Fruit fly (Drosophila melanogaster) whole organism, prepupa: ENCODE results near the gene Pvr.

ENCODE experiments used
- CG10631 ChIP-seq: fragments of 200-800 bp; sonication (Bioruptor generic); optimal IDR thresholded peaks from 2 replicates; lab custom pipeline; 2016; ENCODE audit warnings: missing biosample characterization, missing genetic modification characterization
- CG10669 ChIP-seq: fragments of 200-800 bp; sonication (Bioruptor generic); optimal IDR thresholded peaks from 3 replicates; lab custom pipeline; 2018; ENCODE audit warnings: missing biosample characterization, mild to moderate bottlenecking, missing genetic modification characterization, moderate library complexity
- CG11294 ChIP-seq: fragments of 200-800 bp; sonication (Bioruptor generic); IDR thresholded peaks from 2 replicates; pipeline ENCODE4 v1.3.6; 2022; ENCODE audit warnings: missing biosample characterization, missing genetic modification characterization
- CG11762 ChIP-seq: fragments of 200-800 bp; sonication (Bioruptor generic); optimal IDR thresholded peaks from 3 replicates; lab custom pipeline; 2016; ENCODE audit warnings: missing biosample characterization, missing genetic modification characterization; ENCODE audit not compliant: insufficient read depth
- CG15336 ChIP-seq: fragments of 200-800 bp; sonication (Bioruptor generic); IDR thresholded peaks from 2 replicates; pipeline ENCODE4 v1.3.6; 2022; ENCODE audit warnings: missing biosample characterization, missing genetic modification characterization
- CG1621 ChIP-seq: fragments of 200-800 bp; sonication (Bioruptor generic); optimal IDR thresholded peaks from 3 replicates; lab custom pipeline; 2018; ENCODE audit warnings: missing biosample characterization, mild to moderate bottlenecking, missing genetic modification characterization
- CG16779 ChIP-seq: fragments of 200-800 bp; sonication (Bioruptor generic); optimal IDR thresholded peaks from 3 replicates; lab custom pipeline; 2017; ENCODE audit warnings: missing biosample characterization, mild to moderate bottlenecking, missing genetic modification characterization
- CG3032 ChIP-seq: fragments of 200-800 bp; optimal IDR thresholded peaks from 2 replicates; lab custom pipeline; 2019; ENCODE audit warnings: missing biosample characterization, mild to moderate bottlenecking, missing genetic modification characterization, moderate library complexity
- CG31627 ChIP-seq: fragments of 200-800 bp; sonication (Bioruptor generic); optimal IDR thresholded peaks from 3 replicates; lab custom pipeline; 2016; ENCODE audit warnings: missing biosample characterization, missing genetic modification characterization
- CG32006 ChIP-seq: fragments of 200-800 bp; sonication (Bioruptor generic); optimal IDR thresholded peaks from 3 replicates; lab custom pipeline; 2017; ENCODE audit warnings: missing biosample characterization, mild to moderate bottlenecking, missing genetic modification characterization
- CG34406 ChIP-seq: fragments of 200-800 bp; sonication (Bioruptor generic); optimal IDR thresholded peaks from 3 replicates; lab custom pipeline; 2016; ENCODE audit warnings: missing biosample characterization, missing genetic modification characterization
- CG4318 ChIP-seq: fragments of 200-800 bp; sonication (Bioruptor generic); optimal IDR thresholded peaks from 3 replicates; lab custom pipeline; 2017; ENCODE audit warnings: missing biosample characterization, mild to moderate bottlenecking, missing genetic modification characterization
- CG6163 ChIP-seq: fragments of 200-800 bp; sonication (Bioruptor generic); IDR thresholded peaks from 3 replicates; pipeline ENCODE4 v1.3.6; 2022; ENCODE audit warnings: missing biosample characterization, missing genetic modification characterization
- CG6276 ChIP-seq: fragments of 200-800 bp; sonication (Bioruptor generic); optimal IDR thresholded peaks from 2 replicates; lab custom pipeline; 2017; ENCODE audit warnings: missing biosample characterization, mild to moderate bottlenecking, missing genetic modification characterization
- CG6792 ChIP-seq: fragments of 200-800 bp; sonication (Bioruptor generic); optimal IDR thresholded peaks from 3 replicates; lab custom pipeline; 2016; ENCODE audit warnings: missing biosample characterization, missing genetic modification characterization
- CG6808 ChIP-seq: fragments of 200-800 bp; sonication (Bioruptor generic); optimal IDR thresholded peaks from 3 replicates; lab custom pipeline; 2017; ENCODE audit warnings: missing biosample characterization, missing genetic modification characterization, mild to moderate bottlenecking, moderate library complexity, missing genetic modification reagents
- CG6854 ChIP-seq: fragments of 200-800 bp; sonication (Bioruptor generic); optimal IDR thresholded peaks from 2 replicates; lab custom pipeline; 2017; ENCODE audit warnings: missing biosample characterization, mild to moderate bottlenecking, missing genetic modification characterization
- CG7368 ChIP-seq: fragments of 200-800 bp; sonication (Bioruptor generic); optimal IDR thresholded peaks from 3 replicates; lab custom pipeline; 2016; ENCODE audit warnings: missing biosample characterization, missing genetic modification characterization
- CG8119 ChIP-seq: fragments of 200-800 bp; sonication (Bioruptor generic); IDR thresholded peaks from 3 replicates; pipeline ENCODE4 v1.3.6; 2022; ENCODE audit warnings: missing biosample characterization, missing genetic modification characterization
- CG8319 ChIP-seq: fragments of 200-800 bp; sonication (Bioruptor generic); optimal IDR thresholded peaks from 3 replicates; lab custom pipeline; 2016; ENCODE audit warnings: missing biosample characterization, missing genetic modification characterization
- CG8632 ChIP-seq: fragments of 200-800 bp; sonication (Bioruptor generic); optimal IDR thresholded peaks from 3 replicates; lab custom pipeline; 2016; ENCODE audit warnings: missing biosample characterization, missing genetic modification characterization
- CG9139 ChIP-seq: fragments of 200-800 bp; sonication (Bioruptor generic); optimal IDR thresholded peaks from 3 replicates; lab custom pipeline; 2017; ENCODE audit warnings: missing biosample characterization, mild to moderate bottlenecking, missing genetic modification characterization
- Eip78C ChIP-seq: fragments of 200-800 bp; sonication (Bioruptor generic); peaks from one replicate; lab custom pipeline; 2016; ENCODE audit warnings: missing biosample characterization, missing genetic modification characterization
- Eip93F ChIP-seq: fragments of 200-800 bp; sonication (Bioruptor generic); optimal IDR thresholded peaks from 2 replicates; lab custom pipeline; 2016; ENCODE audit warnings: missing biosample characterization, mild to moderate bottlenecking, missing genetic modification characterization
- Ets21C ChIP-seq: fragments of 200-800 bp; sonication (Bioruptor generic); optimal IDR thresholded peaks from 3 replicates; lab custom pipeline; 2016; ENCODE audit warnings: missing biosample characterization, missing genetic modification characterization
- Ets96B ChIP-seq: fragments of 200-800 bp; optimal IDR thresholded peaks from 2 replicates; lab custom pipeline; 2019; ENCODE audit warnings: missing biosample characterization, mild to moderate bottlenecking, missing genetic modification characterization, moderate library complexity
- Gug ChIP-seq: fragments of 200-800 bp; sonication (Bioruptor generic); IDR thresholded peaks from 2 replicates; pipeline ENCODE4 v1.3.6; 2022; ENCODE audit warnings: missing biosample characterization, missing genetic modification characterization
- Hr38 ChIP-seq: sonication (Bioruptor generic); optimal IDR thresholded peaks from 2 replicates; lab custom pipeline; 2016; ENCODE audit warnings: missing biosample characterization, missing genetic modification characterization
- Hr39 ChIP-seq: fragments of 200-800 bp; sonication (Bioruptor generic); optimal IDR thresholded peaks from 2 replicates; lab custom pipeline; 2016; ENCODE audit warnings: missing biosample characterization, missing genetic modification characterization
- Hr4 ChIP-seq: fragments of 200-800 bp; sonication (Bioruptor generic); optimal IDR thresholded peaks from 3 replicates; lab custom pipeline; 2016; ENCODE audit warnings: missing biosample characterization, missing genetic modification characterization
- Lpt ChIP-seq: fragments of 200-800 bp; sonication (Bioruptor generic); optimal IDR thresholded peaks from 3 replicates; lab custom pipeline; 2016; ENCODE audit warnings: missing biosample characterization, missing genetic modification characterization
- Met ChIP-seq: fragments of 200-800 bp; sonication (Bioruptor generic); optimal IDR thresholded peaks from 3 replicates; lab custom pipeline; 2016; ENCODE audit warnings: missing biosample characterization, missing genetic modification characterization
- Smox ChIP-seq: fragments of 200-800 bp; sonication (Bioruptor generic); optimal IDR thresholded peaks from 3 replicates; lab custom pipeline; 2016; ENCODE audit warnings: missing biosample characterization, missing genetic modification characterization
- Sox14 ChIP-seq: fragments of 200-800 bp; sonication (Bioruptor generic); optimal IDR thresholded peaks from 3 replicates; lab custom pipeline; 2016; ENCODE audit warnings: missing biosample characterization, missing genetic modification characterization
- Sox15 ChIP-seq: fragments of 200-800 bp; sonication (Bioruptor generic); optimal IDR thresholded peaks from 3 replicates; lab custom pipeline; 2016; ENCODE audit warnings: missing biosample characterization, missing genetic modification characterization
- acj6 ChIP-seq: fragments of 200-800 bp; sonication (Bioruptor generic); optimal IDR thresholded peaks from 3 replicates; lab custom pipeline; 2016; ENCODE audit warnings: missing biosample characterization, missing genetic modification characterization
- cyc ChIP-seq: fragments of 200-800 bp; sonication (Bioruptor generic); optimal IDR thresholded peaks from 3 replicates; lab custom pipeline; 2016; ENCODE audit warnings: missing biosample characterization, missing genetic modification characterization
- dac ChIP-seq: fragments of 200-800 bp; sonication (Bioruptor generic); optimal IDR thresholded peaks from 2 replicates; lab custom pipeline; 2017; ENCODE audit warnings: missing biosample characterization, mild to moderate bottlenecking, missing genetic modification characterization
- eg ChIP-seq: fragments of 200-800 bp; sonication (Bioruptor generic); IDR thresholded peaks from 3 replicates; pipeline ENCODE4 v1.3.6; 2022; ENCODE audit warnings: missing biosample characterization, missing genetic modification characterization
- esn ChIP-seq: fragments of 200-800 bp; sonication (Bioruptor generic); optimal IDR thresholded peaks from 2 replicates; lab custom pipeline; 2016; ENCODE audit warnings: missing biosample characterization, mild to moderate bottlenecking, missing genetic modification characterization, moderate library complexity
- fd85E ChIP-seq: fragments of 200-800 bp; sonication (Bioruptor generic); optimal IDR thresholded peaks from 3 replicates; lab custom pipeline; 2016; ENCODE audit warnings: missing biosample characterization, missing genetic modification characterization
- fkh ChIP-seq: fragments of 200-800 bp; sonication (Bioruptor generic); optimal IDR thresholded peaks from 3 replicates; lab custom pipeline; 2017; ENCODE audit warnings: missing biosample characterization, mild to moderate bottlenecking, missing genetic modification characterization, moderate library complexity
- lz ChIP-seq: fragments of 200-800 bp; sonication (Bioruptor generic); optimal IDR thresholded peaks from 3 replicates; lab custom pipeline; 2016; ENCODE audit warnings: missing biosample characterization, missing genetic modification characterization
- net ChIP-seq: fragments of 200-800 bp; sonication (Bioruptor generic); optimal IDR thresholded peaks from 3 replicates; lab custom pipeline; 2016; ENCODE audit warnings: missing biosample characterization, missing genetic modification characterization
- pdm3 ChIP-seq: fragments of 200-800 bp; sonication (Bioruptor generic); optimal IDR thresholded peaks from 3 replicates; lab custom pipeline; 2016; ENCODE audit warnings: missing biosample characterization, missing genetic modification characterization
- salr ChIP-seq, 2 experiments: fragments of 200-800 bp; sonication (Bioruptor generic); optimal IDR thresholded peaks; 3 replicates each; lab custom pipeline; 2016 to 2018; ENCODE audit warnings: missing biosample characterization in 2 of 2, missing genetic modification characterization in 2 of 2, mild to moderate bottlenecking in 1 of 2
- ss ChIP-seq, 2 experiments: fragments of 200-800 bp; sonication (Bioruptor generic); optimal IDR thresholded peaks; 2 replicates in 1 of 2; 3 replicates in 1 of 2; lab custom pipeline; 2017 to 2018; ENCODE audit warnings: mild to moderate bottlenecking in 2 of 2, missing biosample characterization in 2 of 2, missing genetic modification characterization in 2 of 2, moderate library complexity in 1 of 2
- svp ChIP-seq: fragments of 200-800 bp; sonication (Bioruptor generic); peaks from one replicate; lab custom pipeline; 2016; ENCODE audit warnings: missing biosample characterization, missing genetic modification characterization
- topi ChIP-seq: fragments of 200-800 bp; sonication (Bioruptor generic); optimal IDR thresholded peaks from 3 replicates; lab custom pipeline; 2016; ENCODE audit warnings: missing biosample characterization, missing genetic modification characterization
- vri ChIP-seq: fragments of 200-800 bp; sonication (Bioruptor generic); optimal IDR thresholded peaks from 3 replicates; lab custom pipeline; 2016; ENCODE audit warnings: missing biosample characterization, mild to moderate bottlenecking, missing genetic modification characterization

Gene Pvr

DNA sequence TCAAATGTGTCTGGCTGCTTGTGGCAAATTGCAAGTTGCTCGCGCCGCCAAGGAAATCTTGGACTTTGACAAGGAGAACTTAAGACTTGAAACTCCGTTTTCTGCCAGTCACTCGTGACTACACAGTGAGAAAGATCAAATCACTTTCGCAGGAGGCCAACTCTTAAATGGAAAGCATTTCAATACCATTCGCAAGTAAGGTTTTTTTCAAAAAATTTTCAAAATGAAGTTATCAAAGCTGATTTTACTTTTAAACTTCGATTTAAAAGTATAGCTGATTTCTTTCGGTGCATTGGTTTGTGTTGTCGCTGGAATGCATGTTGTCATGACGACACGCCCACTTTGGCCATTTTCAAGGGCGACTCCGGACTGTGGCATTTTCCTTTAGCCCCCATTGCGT lies 7.3 kb downstream of the Pvr start (continued):
- TF ChIP-seq lz (GFP tag; lab: Kevin White, UChicago) (peak; percentile 62), cyc (GFP tag; lab: Kevin White, UChicago) (peak; percentile 49), CG6792 (peak; percentile 73), eg (GFP tag; lab: Robert Waterston, UW) (peak; percentile 82), Ets21C (peak; percentile 46), Hr4 (GFP tag; lab: Kevin White, UChicago) (peak; percentile 71), Lpt (GFP tag; lab: Kevin White, UChicago) (peak; percentile 70), CG11294 (peak; percentile 69; the same call in 1 of the 2 replicates)

DNA sequence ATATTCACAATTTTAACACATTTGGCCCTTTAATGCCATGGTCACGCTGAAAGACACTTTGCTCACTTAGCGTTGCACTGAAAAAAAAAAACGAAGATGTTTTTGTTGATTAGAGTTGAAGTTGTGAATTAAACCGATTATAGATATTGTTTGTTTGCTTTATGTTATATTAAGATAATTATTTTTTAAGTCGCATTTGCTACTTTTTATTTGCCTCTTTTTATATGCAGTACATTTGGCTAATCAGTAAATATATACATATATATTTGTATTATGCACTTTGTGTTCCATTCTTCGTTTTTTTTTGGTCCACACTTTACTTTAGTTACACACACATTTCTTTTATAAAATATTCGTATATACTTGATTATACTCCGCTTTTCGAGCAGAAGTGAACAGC lies 9.4 kb downstream of the Pvr start:
- TF ChIP-seq fd85E (GFP tag; lab: Kevin White, UChicago) (no peak), lz (GFP tag; lab: Kevin White, UChicago) (no peak), Hr39 (GFP tag; lab: Kevin White, UChicago) (no peak), topi (no peak), cyc (GFP tag; lab: Kevin White, UChicago) (no peak), Met (GFP tag; lab: Kevin White, UChicago) (no peak), CG16779 (tag; lab: Kevin White, UChicago) (no peak), CG10669 (peak; percentile 3), Hr4 (GFP tag; lab: Kevin White, UChicago) (no peak), acj6 (GFP tag; lab: Kevin White, UChicago) (no peak), salr (GFP tag; optimal IDR thresholded peaks at IDR 0.05; lab: Kevin White, UChicago) (no peak), Sox15 (GFP tag; lab: Kevin White, UChicago) (peak; percentile 3), dac (GFP tag; lab: Kevin White, UChicago) (no peak), CG32006 (GFP tag; lab: Kevin White, UChicago) (no peak), fkh (GFP tag; lab: Kevin White, UChicago) (no peak), Smox (GFP tag; lab: Kevin White, UChicago) (no peak), pdm3 (peak; percentile 7), CG7368 (GFP tag; lab: Kevin White, UChicago) (no peak), Sox14 (GFP tag; lab: Kevin White, UChicago) (no peak), eg (GFP tag; lab: Robert Waterston, UW) (peak; percentile 36; the same call in 1 of the 3 replicates), CG10631 (GFP tag; lab: Kevin White, UChicago) (no peak), CG34406 (GFP tag; lab: Kevin White, UChicago) (no peak), Ets21C (no peak), CG6276 (GFP tag; lab: Kevin White, UChicago) (no peak), CG8632 (no peak), CG3032 (no peak), CG6163 (GFP tag; lab: Robert Waterston, UW) (peak; percentile 55; the same call in 2 of the 3 replicates), vri (GFP tag; lab: Kevin White, UChicago) (no peak), CG4318 (GFP tag; lab: Kevin White, UChicago) (no peak), CG11762 (no peak), net (GFP tag; lab: Kevin White, UChicago) (no peak), CG1621 (tag; lab: Kevin White, UChicago) (no peak), CG6808 (GFP tag; lab: Kevin White, UChicago) (no peak), Eip93F (GFP tag; lab: Kevin White, UChicago) (no peak), Hr38 (no peak), Ets96B (no peak), Eip78C (peak; percentile 22), CG9139 (GFP tag; lab: Kevin White, UChicago) (no peak), Gug (GFP tag; lab: Robert Waterston, UW) (no peak), CG31627 (GFP tag; lab: Kevin White, UChicago) (no peak), CG6854 (GFP tag; lab: Kevin White, UChicago) (no peak), CG8319 (GFP tag; lab: Kevin White, UChicago) (no peak), CG15336 (GFP tag; lab: Robert Waterston, UW) (peak; percentile 24; the same call in 1 of the 2 replicates), CG11294 (no peak), svp (peak; percentile 70), CG8119 (peak; percentile 26; the same call in 1 of the 3 replicates), ss (GFP tag; optimal IDR thresholded peaks at IDR 0.05; lab: Kevin White, UChicago) (no peak), esn (GFP tag; lab: Kevin White, UChicago) (peak; percentile 5)
